Fruit fly (Drosophila melanogaster) whole organism, embryonic: ENCODE measurements around the gene CG7320.

Source experiments
- Aef1 ChIP-seq: fragments of 200-800 bp; sonication (Bioruptor generic); IDR thresholded peaks from 3 replicates; pipeline ENCODE4 v1.3.6; 2022; ENCODE audit warnings: missing biosample characterization, missing genetic modification characterization
- CG10565 ChIP-seq: fragments of 200-800 bp; sonication (Bioruptor generic); optimal IDR thresholded peaks from 3 replicates; lab custom pipeline; 2016; ENCODE audit warnings: missing biosample characterization, mild to moderate bottlenecking, missing genetic modification characterization
- CG11247 ChIP-seq: fragments of 200-800 bp; sonication (Bioruptor generic); IDR thresholded peaks from 2 replicates; pipeline ENCODE4 v1.3.6; 2022; ENCODE audit warnings: missing biosample characterization, missing genetic modification characterization
- CG12236 ChIP-seq: fragments of 200-800 bp; sonication (Bioruptor generic); optimal IDR thresholded peaks from 2 replicates; lab custom pipeline; 2016; ENCODE audit warnings: missing biosample characterization, missing genetic modification characterization
- CG14667 ChIP-seq: fragments of 200-800 bp; sonication (Bioruptor generic); IDR thresholded peaks from 2 replicates; pipeline ENCODE4 v1.3.6; 2022; ENCODE audit warnings: missing biosample characterization, missing genetic modification characterization
- CG16863 ChIP-seq: fragments of 200-800 bp; sonication (Bioruptor generic); optimal IDR thresholded peaks from 3 replicates; lab custom pipeline; 2016; ENCODE audit warnings: missing biosample characterization, missing genetic modification characterization
- CG17328 ChIP-seq: fragments of 200-800 bp; sonication (Bioruptor generic); IDR thresholded peaks from 2 replicates; pipeline ENCODE4 v1.3.6; 2022; ENCODE audit warnings: missing biosample characterization, missing genetic modification characterization
- CG18262 ChIP-seq: fragments of 200-800 bp; optimal IDR thresholded peaks from 3 replicates; lab custom pipeline; 2019; ENCODE audit warnings: missing biosample characterization, mild to moderate bottlenecking, missing genetic modification characterization, moderate library complexity
- CG18619 ChIP-seq: fragments of 200-800 bp; sonication (Bioruptor generic); optimal IDR thresholded peaks from 3 replicates; lab custom pipeline; 2017; ENCODE audit warnings: missing biosample characterization, mild to moderate bottlenecking, missing genetic modification characterization
- CG2199 ChIP-seq: fragments of 200-800 bp; sonication (Bioruptor generic); IDR thresholded peaks from 3 replicates; pipeline ENCODE4 v1.3.6; 2022; ENCODE audit warnings: missing biosample characterization, missing genetic modification characterization
- CG30403 ChIP-seq: fragments of 200-800 bp; sonication (Bioruptor generic); optimal IDR thresholded peaks from 3 replicates; lab custom pipeline; 2016; ENCODE audit warnings: missing biosample characterization, missing genetic modification characterization
- CG3065 ChIP-seq: fragments of 200-800 bp; sonication (Bioruptor generic); optimal IDR thresholded peaks from 2 replicates; lab custom pipeline; 2016; ENCODE audit warnings: missing biosample characterization, missing genetic modification characterization
- CG31365 ChIP-seq: fragments of 200-800 bp; sonication (Bioruptor generic); optimal IDR thresholded peaks from 2 replicates; lab custom pipeline; 2018; ENCODE audit warnings: missing biosample characterization, mild to moderate bottlenecking, missing genetic modification characterization
- CG31388 ChIP-seq: fragments of 200-800 bp; sonication (Bioruptor generic); optimal IDR thresholded peaks from 2 replicates; lab custom pipeline; 2016; ENCODE audit warnings: missing biosample characterization, missing genetic modification characterization
- CG42726 ChIP-seq: fragments of 200-800 bp; sonication (Bioruptor generic); IDR thresholded peaks from 2 replicates; pipeline ENCODE4 v1.3.6; 2022; ENCODE audit warnings: missing biosample characterization, missing genetic modification characterization; ENCODE audit not compliant: partially characterized antibody
- CG4360 ChIP-seq: fragments of 200-800 bp; sonication (Bioruptor generic); IDR thresholded peaks from 2 replicates; pipeline ENCODE4 v1.3.6; 2022; ENCODE audit warnings: missing biosample characterization, missing genetic modification characterization
- CG6272 ChIP-seq: fragments of 200-800 bp; sonication (Bioruptor generic); IDR thresholded peaks from 2 replicates; pipeline ENCODE4 v1.3.6; 2022; ENCODE audit warnings: missing biosample characterization, missing genetic modification characterization
- CG7963 ChIP-seq: fragments of 200-800 bp; sonication (Bioruptor generic); IDR thresholded peaks from 3 replicates; pipeline ENCODE4 v1.3.6; 2022; ENCODE audit warnings: missing biosample characterization, missing genetic modification characterization; ENCODE audit not compliant: partially characterized antibody
- CG8089 ChIP-seq: fragments of 200-800 bp; sonication (Bioruptor generic); optimal IDR thresholded peaks from 3 replicates; lab custom pipeline; 2016; ENCODE audit warnings: missing biosample characterization, missing genetic modification characterization
- CG9215 ChIP-seq: fragments of 200-800 bp; sonication (Bioruptor generic); IDR thresholded peaks from 2 replicates; pipeline ENCODE4 v1.3.6; 2022; ENCODE audit warnings: missing biosample characterization, missing genetic modification characterization
- CG9727 ChIP-seq: fragments of 200-800 bp; sonication (Bioruptor generic); optimal IDR thresholded peaks from 3 replicates; lab custom pipeline; 2017; ENCODE audit warnings: missing biosample characterization, mild to moderate bottlenecking, missing genetic modification characterization
- Dip2 ChIP-seq: fragments of 200-800 bp; sonication (Bioruptor generic); IDR thresholded peaks from 2 replicates; pipeline ENCODE4 v1.3.6; 2022; ENCODE audit warnings: missing biosample characterization, missing genetic modification characterization
- Eip74EF ChIP-seq, 2 experiments: fragments of 200-800 bp in 1 of 2; fragments of >200 bp in 1 of 2; sonication (Bioruptor generic) in 1 of 2; optimal IDR thresholded peaks; 2 replicates each; lab custom pipeline; 2017 to 2019; ENCODE audit warnings: missing biosample characterization in 2 of 2, missing genetic modification characterization in 2 of 2, mild to moderate bottlenecking in 1 of 2, moderate library complexity in 1 of 2
- Fer1 ChIP-seq: fragments of 200-800 bp; sonication (Bioruptor generic); optimal IDR thresholded peaks from 2 replicates; lab custom pipeline; 2017; ENCODE audit warnings: missing biosample characterization, mild to moderate bottlenecking, missing genetic modification characterization
- NC2α ChIP-seq: fragments of 200-800 bp; sonication (Bioruptor generic); optimal IDR thresholded peaks from 2 replicates; lab custom pipeline; 2016; ENCODE audit warnings: missing biosample characterization, missing genetic modification characterization
- NC2β ChIP-seq: fragments of 200-800 bp; sonication (Bioruptor generic); optimal IDR thresholded peaks from 2 replicates; lab custom pipeline; 2016; ENCODE audit warnings: missing biosample characterization, missing genetic modification characterization
- Optix ChIP-seq: fragments of 200-800 bp; sonication (Bioruptor generic); IDR thresholded peaks from 3 replicates; pipeline ENCODE4 v1.3.6; 2022; ENCODE audit warnings: missing biosample characterization, missing genetic modification characterization
- ac ChIP-seq: fragments of 200-800 bp; sonication (Bioruptor generic); optimal IDR thresholded peaks from 3 replicates; lab custom pipeline; 2017; ENCODE audit warnings: missing biosample characterization, mild to moderate bottlenecking, missing genetic modification characterization
- ash1 ChIP-seq: fragments of 200-800 bp; sonication (Bioruptor generic); optimal IDR thresholded peaks from 2 replicates; lab custom pipeline; 2018; ENCODE audit warnings: missing biosample characterization, mild to moderate bottlenecking, missing genetic modification characterization
- cg ChIP-seq: fragments of 200-800 bp; sonication (Bioruptor generic); optimal IDR thresholded peaks from 3 replicates; lab custom pipeline; 2019; ENCODE audit warnings: missing biosample characterization, mild to moderate bottlenecking, missing genetic modification characterization, moderate library complexity
- corto ChIP-seq: fragments of 200-800 bp; sonication (Bioruptor generic); optimal IDR thresholded peaks from 2 replicates; lab custom pipeline; 2016; ENCODE audit warnings: missing biosample characterization, mild to moderate bottlenecking, missing genetic modification characterization, moderate library complexity
- cwo ChIP-seq: fragments of 200-800 bp; sonication (Bioruptor generic); optimal IDR thresholded peaks from 3 replicates; lab custom pipeline; 2017; ENCODE audit warnings: missing biosample characterization, missing genetic modification characterization, mild to moderate bottlenecking, moderate library complexity, missing genetic modification reagents
- danr ChIP-seq: fragments of 200-800 bp; sonication (Bioruptor generic); IDR thresholded peaks from 2 replicates; pipeline ENCODE4 v1.3.6; 2022; ENCODE audit warnings: missing biosample characterization, missing genetic modification characterization
- dm ChIP-seq: fragments of 200-800 bp; sonication (Bioruptor generic); optimal IDR thresholded peaks from 3 replicates; lab custom pipeline; 2016; ENCODE audit warnings: missing biosample characterization, missing genetic modification characterization
- ems ChIP-seq: fragments of 200-800 bp; sonication (Bioruptor generic); optimal IDR thresholded peaks from 3 replicates; lab custom pipeline; 2016; ENCODE audit warnings: missing biosample characterization, missing genetic modification characterization
- ftz-f1 ChIP-seq: fragments of 200-800 bp; sonication (Bioruptor generic); optimal IDR thresholded peaks from 2 replicates; lab custom pipeline; 2016; ENCODE audit warnings: missing biosample characterization, missing genetic modification characterization
- gsb ChIP-seq: fragments of 200-800 bp; sonication (Bioruptor generic); IDR thresholded peaks from 2 replicates; pipeline ENCODE4 v1.3.6; 2022; ENCODE audit warnings: missing biosample characterization, missing genetic modification characterization
- kni ChIP-seq: fragments of 200-800 bp; sonication (Bioruptor generic); optimal IDR thresholded peaks from 3 replicates; lab custom pipeline; 2017; ENCODE audit warnings: mild to moderate bottlenecking, missing biosample characterization, missing genetic modification reagents, missing genetic modification characterization
- luna ChIP-seq: fragments of 200-800 bp; sonication (Bioruptor generic); optimal IDR thresholded peaks from 2 replicates; lab custom pipeline; 2016; ENCODE audit warnings: missing biosample characterization, missing genetic modification characterization
- p53 ChIP-seq: fragments of 200-800 bp; sonication (Bioruptor generic); optimal IDR thresholded peaks from 2 replicates; lab custom pipeline; 2016; ENCODE audit warnings: missing biosample characterization, missing genetic modification characterization
- pum ChIP-seq: fragments of 200-800 bp; sonication (Bioruptor generic); optimal IDR thresholded peaks from 2 replicates; lab custom pipeline; 2016; ENCODE audit warnings: missing biosample characterization, missing genetic modification characterization
- ro ChIP-seq: fragments of 200-800 bp; sonication (Bioruptor generic); IDR thresholded peaks from 2 replicates; pipeline ENCODE4 v1.3.6; 2022; ENCODE audit warnings: missing biosample characterization, missing genetic modification characterization
- sisA ChIP-seq: fragments of 200-800 bp; sonication (Bioruptor generic); IDR thresholded peaks from 2 replicates; pipeline ENCODE4 v1.3.6; 2022; ENCODE audit warnings: missing biosample characterization, missing genetic modification characterization
- slp2 ChIP-seq: fragments of 200-800 bp; sonication (Bioruptor generic); optimal IDR thresholded peaks from 2 replicates; lab custom pipeline; 2016; ENCODE audit warnings: missing biosample characterization, missing genetic modification characterization
- sr ChIP-seq: fragments of 200-800 bp; sonication (Bioruptor generic); IDR thresholded peaks from 3 replicates; pipeline ENCODE4 v1.3.6; 2022; ENCODE audit warnings: missing biosample characterization, missing genetic modification characterization
- tgo ChIP-seq: fragments of 200-800 bp; sonication (Bioruptor generic); IDR thresholded peaks from 3 replicates; pipeline ENCODE4 v1.3.6; 2022; ENCODE audit warnings: missing biosample characterization, missing genetic modification characterization
- toy ChIP-seq: fragments of 200-800 bp; sonication (Bioruptor generic); IDR thresholded peaks from 2 replicates; pipeline ENCODE4 v1.3.6; 2022; ENCODE audit warnings: missing biosample characterization, missing genetic modification characterization
- trh ChIP-seq: fragments of 200-800 bp; sonication (Bioruptor generic); optimal IDR thresholded peaks from 2 replicates; lab custom pipeline; 2016; ENCODE audit warnings: missing biosample characterization, missing genetic modification characterization
- vfl ChIP-seq: fragments of 200-800 bp; sonication (Bioruptor generic); optimal IDR thresholded peaks from 2 replicates; lab custom pipeline; 2016; ENCODE audit warnings: missing biosample characterization, missing genetic modification characterization
- wdn ChIP-seq: fragments of 200-800 bp; sonication (Bioruptor generic); IDR thresholded peaks from 2 replicates; pipeline ENCODE4 v1.3.6; 2022; ENCODE audit warnings: missing biosample characterization, missing genetic modification characterization
- wor ChIP-seq: fragments of 200-800 bp; sonication (Bioruptor generic); IDR thresholded peaks from 2 replicates; pipeline ENCODE4 v1.3.6; 2022; ENCODE audit warnings: missing biosample characterization, missing genetic modification characterization

The CG7320 gene

DNA sequence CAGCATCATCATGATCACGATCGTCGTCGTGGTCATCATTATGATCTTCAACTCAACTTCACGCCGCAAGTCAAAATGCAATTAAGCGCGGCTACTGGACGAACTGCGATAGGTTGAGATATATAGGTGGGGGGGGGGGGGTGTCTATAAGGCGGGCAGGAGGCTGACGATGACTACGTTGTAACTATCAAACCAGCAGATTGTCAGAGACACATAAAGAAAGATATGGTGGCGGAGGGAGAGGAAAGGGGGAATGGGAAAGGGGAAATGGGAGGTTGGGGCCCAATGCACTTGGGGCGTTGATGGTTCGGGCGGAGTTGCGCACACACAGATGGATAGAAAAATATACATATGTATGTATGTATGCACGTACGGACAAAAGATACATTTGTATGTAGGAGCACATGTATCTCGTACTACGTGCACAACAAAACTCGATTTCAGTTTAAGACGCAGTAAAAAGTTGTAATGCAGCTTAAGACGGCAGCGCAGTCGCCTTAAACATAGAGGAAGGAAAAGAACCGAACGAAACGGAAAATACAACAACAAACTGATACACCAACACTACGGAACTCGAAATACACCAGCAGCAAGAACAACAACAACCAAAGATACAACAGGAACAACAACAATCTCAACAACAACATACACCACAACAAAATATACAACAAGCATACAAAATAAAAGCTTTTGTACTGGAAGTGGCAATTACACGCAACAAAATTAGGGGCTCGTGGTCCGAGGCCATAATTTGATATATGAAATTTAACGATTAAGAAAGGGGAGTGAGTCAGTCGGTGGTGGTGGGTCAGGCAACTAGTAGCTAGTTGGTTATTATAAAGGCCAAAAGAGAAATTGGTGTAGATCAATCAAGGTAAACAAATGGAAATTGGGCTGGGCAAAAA is 38.0 kb downstream of the CG7320 start (continued):
- TF ChIP-seq tgo (no peak), slp2 (GFP tag; lab: Kevin White, UChicago) (no peak), CG17328 (GFP tag; lab: Robert Waterston, UW) (no peak), CG31388 (GFP tag; lab: Kevin White, UChicago) (no peak), Dip2 (no peak), ro (GFP tag; lab: Robert Waterston, UW) (no peak), CG8089 (no peak), Eip74EF (GFP tag; optimal IDR thresholded peaks at IDR 0.05; lab: Kevin White, UChicago) (no peak), Optix (GFP tag; lab: Robert Waterston, UW) (0 out of 3 replicates have a peak, but pooled peaks have one; percentile 2), p53 (GFP tag; lab: Kevin White, UChicago) (no peak), CG2199 (GFP tag; lab: Robert Waterston, UW) (0 out of 3 replicates have a peak, but pooled peaks have one; percentile 57), CG9727 (GFP tag; lab: Kevin White, UChicago) (no peak), luna (GFP tag; lab: Kevin White, UChicago) (no peak), CG18262 (tag; lab: Kevin White, UChicago) (no peak), kni (GFP tag; lab: Kevin White, UChicago) (peak; percentile 78), pum (GFP tag; lab: Kevin White, UChicago) (no peak), CG42726 (GFP tag; lab: Robert Waterston, UW) (no peak), gsb (GFP tag; lab: Robert Waterston, UW) (no peak), ftz-f1 (GFP tag; lab: Kevin White, UChicago) (no peak), wor (GFP tag; lab: Robert Waterston, UW) (no peak), sisA (GFP tag; lab: Robert Waterston, UW) (no peak), CG14667 (GFP tag; lab: Robert Waterston, UW) (no peak), dm (no peak), cg (GFP tag; lab: Kevin White, UChicago) (peak; percentile 69), CG31365 (no peak), CG12236 (GFP tag; lab: Kevin White, UChicago) (no peak), ac (GFP tag; lab: Kevin White, UChicago) (no peak), Fer1 (no peak), corto (GFP tag; lab: Kevin White, UChicago) (peak; percentile 44), CG4360 (peak; percentile 88), NC2β (no peak), danr (GFP tag; lab: Robert Waterston, UW) (no peak), CG3065 (GFP tag; lab: Kevin White, UChicago) (no peak), ems (no peak), ash1 (GFP tag; lab: Kevin White, UChicago) (no peak), cwo (GFP tag; lab: Kevin White, UChicago) (no peak), trh (no peak), NC2α (no peak), vfl (GFP tag; lab: Kevin White, UChicago) (no peak), CG9215 (GFP tag; lab: Robert Waterston, UW) (no peak), CG10565 (GFP tag; lab: Kevin White, UChicago) (no peak), CG7963 (GFP tag; lab: Robert Waterston, UW) (no peak), CG18619 (no peak), Aef1 (GFP tag; lab: Robert Waterston, UW) (no peak), CG11247 (GFP tag; lab: Robert Waterston, UW) (no peak), CG6272 (no peak), CG16863 (no peak), CG30403 (GFP tag; lab: Kevin White, UChicago) (no peak), sr (GFP tag; lab: Robert Waterston, UW) (no peak), toy (GFP tag; lab: Robert Waterston, UW) (no peak), wdn (GFP tag; lab: Robert Waterston, UW) (no peak)
